Comparison of ENCODE assay signal across 5 fruit fly cellular contexts in genomic region chr3R:21931346-21931745, dm6.
TF ChIP-seq lines count a peak whose summit lies in the region.

No protein-coding gene starts in this region.

- no peak for TF ChIP-seq CTCF in whole organism, embryonic (GFP tag; optimal IDR thresholded peaks at IDR 0.05; lab: Kevin White, UChicago)

TF ChIP-seq in whole organism, adult, 20 proteins besides CTCF, POLR2A, EP300 and RAD21 (continues in another document):
- TF ChIP-seq CG12768 (GFP tag; optimal IDR thresholded peaks at IDR 0.05; lab: Kevin White, UChicago) (peak; percentile 20), tj (GFP tag; optimal IDR thresholded peaks at IDR 0.05; lab: Kevin White, UChicago) (peak; percentile 30), CG1620 (GFP tag; optimal IDR thresholded peaks at IDR 0.05; lab: Kevin White, UChicago) (no peak), pad (GFP tag; optimal IDR thresholded peaks at IDR 0.05; lab: Kevin White, UChicago) (no peak), ovo (GFP tag; optimal IDR thresholded peaks at IDR 0.05; lab: Kevin White, UChicago) (peak; percentile 23), CG5204 (GFP tag; optimal IDR thresholded peaks at IDR 0.05; lab: Kevin White, UChicago) (peak; percentile 21), Mnt (GFP tag; optimal IDR thresholded peaks at IDR 0.05; lab: Kevin White, UChicago) (no peak), cic (GFP tag; optimal IDR thresholded peaks at IDR 0.05; lab: Kevin White, UChicago) (no peak), CG14711 (tag; optimal IDR thresholded peaks at IDR 0.05; lab: Kevin White, UChicago) (peak; percentile 42), Crg-1 (GFP tag; optimal IDR thresholded peaks at IDR 0.05; lab: Kevin White, UChicago) (no peak), CG7101 (tag; optimal IDR thresholded peaks at IDR 0.05; lab: Kevin White, UChicago) (peak; percentile 44), CG11617 (GFP tag; optimal IDR thresholded peaks at IDR 0.05; lab: Kevin White, UChicago) (peak; percentile 53), bab1 (GFP tag; optimal IDR thresholded peaks at IDR 0.05; lab: Kevin White, UChicago) (no peak), CG7045 (GFP tag; optimal IDR thresholded peaks at IDR 0.05; lab: Kevin White, UChicago) (peak; percentile 59), kay (GFP tag; lab: Kevin White, UChicago; ENCODE audit: borderline replicate concordance) (no peak), toe (GFP tag; optimal IDR thresholded peaks at IDR 0.05; lab: Kevin White, UChicago) (no peak), CG33017 (tag; optimal IDR thresholded peaks at IDR 0.05; lab: Kevin White, UChicago) (peak; percentile 27), Hr96 (GFP tag; optimal IDR thresholded peaks at IDR 0.05; lab: Kevin White, UChicago) (no peak), cnc (optimal IDR thresholded peaks at IDR 0.05; lab: Kevin White, UChicago) (no peak)

TF ChIP-seq in whole organism, embryonic, 481 proteins besides CTCF, POLR2A, EP300 and RAD21 (continues in another document):
- TF ChIP-seq CG34376 (GFP tag; optimal IDR thresholded peaks at IDR 0.05; lab: Kevin White, UChicago) (no peak), row (GFP tag; IDR thresholded peaks at IDR 0.05; lab: Robert Waterston, UW) (no peak), ewg (GFP tag; optimal IDR thresholded peaks at IDR 0.05; lab: Kevin White, UChicago) (no peak), chif (GFP tag; optimal IDR thresholded peaks at IDR 0.05; lab: Kevin White, UChicago) (no peak), ci (GFP tag; IDR thresholded peaks at IDR 0.05; lab: Robert Waterston, UW) (no peak), HmgZ (tag; optimal IDR thresholded peaks at IDR 0.05; lab: Kevin White, UChicago) (no peak), Atf3 (GFP tag; optimal IDR thresholded peaks at IDR 0.05; lab: Kevin White, UChicago) (no peak), tll (GFP tag; optimal IDR thresholded peaks at IDR 0.05; lab: Kevin White, UChicago) (no peak), sens (GFP tag; lab: Kevin White, UChicago) (peak; percentile 16), CG2889 (GFP tag; IDR thresholded peaks at IDR 0.05; lab: Robert Waterston, UW) (no peak), pfk (GFP tag; optimal IDR thresholded peaks at IDR 0.05; lab: Kevin White, UChicago) (no peak), Ets65A (GFP tag; lab: Kevin White, UChicago) (no peak), CG11504 (tag; optimal IDR thresholded peaks at IDR 0.05; lab: Kevin White, UChicago) (peak; percentile 53), hb (GFP tag; IDR thresholded peaks at IDR 0.05; lab: Robert Waterston, UW; ENCODE audit: partially characterized antibody) (no peak), Sox100B (GFP tag; optimal IDR thresholded peaks at IDR 0.05; lab: Kevin White, UChicago) (no peak), inv (GFP tag; IDR thresholded peaks at IDR 0.05; lab: Robert Waterston, UW; ENCODE audit: partially characterized antibody) (no peak), ap (GFP tag; IDR thresholded peaks at IDR 0.05; lab: Robert Waterston, UW) (0 out of 2 replicates have a peak, but pooled peaks have one; percentile 3), CG11085 (GFP tag; IDR thresholded peaks at IDR 0.05; lab: Robert Waterston, UW) (no peak), Sox102F (GFP tag; optimal IDR thresholded peaks at IDR 0.05; lab: Kevin White, UChicago) (peak; percentile 38), CG7839 (tag; optimal IDR thresholded peaks at IDR 0.05; lab: Kevin White, UChicago) (peak; percentile 18)

TF ChIP-seq in whole organism, prepupa, 60 proteins besides CTCF, POLR2A, EP300 and RAD21 (continues in another document):
- TF ChIP-seq dac (GFP tag; optimal IDR thresholded peaks at IDR 0.05; lab: Kevin White, UChicago) (peak; percentile 11), CG31627 (GFP tag; optimal IDR thresholded peaks at IDR 0.05; lab: Kevin White, UChicago) (no peak), CG7368 (GFP tag; optimal IDR thresholded peaks at IDR 0.05; lab: Kevin White, UChicago) (peak; percentile 19), dsx (GFP tag; optimal IDR thresholded peaks at IDR 0.05; lab: Kevin White, UChicago; ENCODE audit: poor library complexity, severe bottlenecking) (no peak), Lpt (GFP tag; optimal IDR thresholded peaks at IDR 0.05; lab: Kevin White, UChicago) (peak; percentile 54), fd85E (GFP tag; optimal IDR thresholded peaks at IDR 0.05; lab: Kevin White, UChicago) (no peak), Eip93F (GFP tag; optimal IDR thresholded peaks at IDR 0.05; lab: Kevin White, UChicago) (no peak), lz (GFP tag; optimal IDR thresholded peaks at IDR 0.05; lab: Kevin White, UChicago) (no peak), esn (GFP tag; optimal IDR thresholded peaks at IDR 0.05; lab: Kevin White, UChicago) (peak; percentile 26), Gug (GFP tag; IDR thresholded peaks at IDR 0.05; lab: Robert Waterston, UW) (peak; percentile 38; the same call in 1 of the 2 replicates), Hr38 (GFP tag; optimal IDR thresholded peaks at IDR 0.05; lab: Kevin White, UChicago) (no peak), CG11902 (GFP tag; optimal IDR thresholded peaks at IDR 0.05; lab: Kevin White, UChicago) (peak; percentile 26), CG11294 (GFP tag; IDR thresholded peaks at IDR 0.05; lab: Robert Waterston, UW) (peak; percentile 75), Smox (GFP tag; optimal IDR thresholded peaks at IDR 0.05; lab: Kevin White, UChicago) (peak; percentile 18), salr (GFP tag; optimal IDR thresholded peaks at IDR 0.05; lab: Kevin White, UChicago) (peak in 1 of 2 experiments; percentile 81), Ets21C (GFP tag; optimal IDR thresholded peaks at IDR 0.05; lab: Kevin White, UChicago) (no peak), CG6808 (GFP tag; optimal IDR thresholded peaks at IDR 0.05; lab: Kevin White, UChicago) (no peak), Hr4 (GFP tag; optimal IDR thresholded peaks at IDR 0.05; lab: Kevin White, UChicago) (peak; percentile 75), CG8119 (GFP tag; IDR thresholded peaks at IDR 0.05; lab: Robert Waterston, UW) (peak; percentile 90)

TF ChIP-seq in whole organism, pupa, 21 proteins besides CTCF, POLR2A, EP300 and RAD21:
- TF ChIP-seq CG34367 (tag; optimal IDR thresholded peaks at IDR 0.05; lab: Kevin White, UChicago) (no peak), CG12605 (GFP tag; IDR thresholded peaks at IDR 0.05; lab: Robert Waterston, UW) (peak; percentile 56), CG10348 (GFP tag; IDR thresholded peaks at IDR 0.05; lab: Robert Waterston, UW) (peak; percentile 77), Pif1B (GFP tag; optimal IDR thresholded peaks at IDR 0.05; lab: Kevin White, UChicago) (peak; percentile 29), CG13204 (GFP tag; optimal IDR thresholded peaks at IDR 0.05; lab: Kevin White, UChicago) (no peak), CG15710 (tag; optimal IDR thresholded peaks at IDR 0.05; lab: Kevin White, UChicago) (peak; percentile 43), Snoo (tag; optimal IDR thresholded peaks at IDR 0.05; lab: Kevin White, UChicago) (no peak), EcR (GFP tag; optimal IDR thresholded peaks at IDR 0.05; lab: Kevin White, UChicago) (no peak), D1 (tag; optimal IDR thresholded peaks at IDR 0.05; lab: Kevin White, UChicago) (no peak), gl (tag; optimal IDR thresholded peaks at IDR 0.05; lab: Kevin White, UChicago) (no peak), rn (GFP tag; IDR thresholded peaks at IDR 0.05; lab: Robert Waterston, UW) (no peak), CG32121 (GFP tag; IDR thresholded peaks at IDR 0.05; lab: Robert Waterston, UW) (peak; percentile 69; the same call in 1 of the 2 replicates), CG17806 (tag; optimal IDR thresholded peaks at IDR 0.05; lab: Kevin White, UChicago) (peak; percentile 51), CG8301 (tag; optimal IDR thresholded peaks at IDR 0.05; lab: Kevin White, UChicago) (peak; percentile 6), Pif1A (GFP tag; optimal IDR thresholded peaks at IDR 0.05; lab: Kevin White, UChicago) (peak; percentile 14), CG4496 (GFP tag; IDR thresholded peaks at IDR 0.05; lab: Robert Waterston, UW) (peak; percentile 66; the same call in 2 of the 3 replicates), CG8159 (tag; optimal IDR thresholded peaks at IDR 0.05; lab: Kevin White, UChicago) (peak; percentile 62), CG14655 (GFP tag; optimal IDR thresholded peaks at IDR 0.05; lab: Kevin White, UChicago) (peak; percentile 25), Ets98B (GFP tag; IDR thresholded peaks at IDR 0.05; lab: Robert Waterston, UW) (peak; percentile 35; the same call in 1 of the 2 replicates), CG9948 (tag; optimal IDR thresholded peaks at IDR 0.05; lab: Kevin White, UChicago) (peak; percentile 58), fd96Ca (GFP tag; IDR thresholded peaks at IDR 0.05; lab: Robert Waterston, UW) (no peak)

TF ChIP-seq in whole organism, wandering third instar larva, 38 proteins besides CTCF, POLR2A, EP300 and RAD21:
- TF ChIP-seq foxo (GFP tag; optimal IDR thresholded peaks at IDR 0.05; lab: Kevin White, UChicago) (peak in 1 of 2 experiments; percentile 17), CrebA (GFP tag; optimal IDR thresholded peaks at IDR 0.05; lab: Kevin White, UChicago; ENCODE audit: borderline replicate concordance) (no peak), psq (GFP tag; optimal IDR thresholded peaks at IDR 0.05; lab: Kevin White, UChicago) (peak; percentile 50), rgr (GFP tag; optimal IDR thresholded peaks at IDR 0.05; lab: Kevin White, UChicago) (peak; percentile 63), Hr83 (GFP tag; optimal IDR thresholded peaks at IDR 0.05; lab: Kevin White, UChicago; ENCODE audit: poor library complexity, severe bottlenecking) (no peak), Sp1 (GFP tag; optimal IDR thresholded peaks at IDR 0.05; lab: Kevin White, UChicago) (peak; percentile 37), ey (GFP tag; optimal IDR thresholded peaks at IDR 0.05; lab: Kevin White, UChicago) (peak; percentile 4), usp (GFP tag; optimal IDR thresholded peaks at IDR 0.05; lab: Kevin White, UChicago) (no peak), HLH106 (tag; optimal IDR thresholded peaks at IDR 0.05; lab: Kevin White, UChicago) (peak; percentile 9), sv (GFP tag; optimal IDR thresholded peaks at IDR 0.05; lab: Kevin White, UChicago) (no peak), Hr78 (GFP tag; optimal IDR thresholded peaks at IDR 0.05; lab: Kevin White, UChicago) (no peak), OdsH (GFP tag; optimal IDR thresholded peaks at IDR 0.05; lab: Kevin White, UChicago) (peak; percentile 49), Hnf4 (GFP tag; optimal IDR thresholded peaks at IDR 0.05; lab: Kevin White, UChicago) (no peak), brk (GFP tag; optimal IDR thresholded peaks at IDR 0.05; lab: Kevin White, UChicago) (peak; percentile 9), h (GFP tag; optimal IDR thresholded peaks at IDR 0.05; lab: Kevin White, UChicago) (peak; percentile 9), CG9705 (GFP tag; optimal IDR thresholded peaks at IDR 0.05; lab: Kevin White, UChicago) (no peak)
